Fruit fly (Drosophila melanogaster) whole organism, embryonic: ENCODE measurements around the gene P58IPK.

Experiments used
- Bgb ChIP-seq: fragments of 200-800 bp; sonication (Bioruptor generic); IDR thresholded peaks from 2 replicates; pipeline ENCODE4 v1.3.6; 2022; ENCODE audit warnings: missing biosample characterization, missing genetic modification characterization; ENCODE audit not compliant: partially characterized antibody
- CG1024 ChIP-seq: fragments of 200-800 bp; sonication (Bioruptor generic); IDR thresholded peaks from 2 replicates; pipeline ENCODE4 v1.3.6; 2022; ENCODE audit warnings: missing biosample characterization, missing genetic modification characterization
- CG10267 ChIP-seq: fragments of 200-800 bp; sonication (Bioruptor generic); optimal IDR thresholded peaks from 2 replicates; lab custom pipeline; 2018; ENCODE audit warnings: missing biosample characterization, mild to moderate bottlenecking, missing genetic modification characterization, moderate library complexity
- CG10959 ChIP-seq: fragments of 200-800 bp; sonication (Bioruptor generic); IDR thresholded peaks from 2 replicates; pipeline ENCODE4 v1.3.6; 2022; ENCODE audit warnings: missing biosample characterization, missing genetic modification characterization
- CG11560 ChIP-seq: fragments of 200-800 bp; sonication (Bioruptor generic); IDR thresholded peaks from 3 replicates; pipeline ENCODE4 v1.3.6; 2022; ENCODE audit warnings: missing biosample characterization, missing genetic modification characterization
- CG14710 ChIP-seq: fragments of 200-800 bp; sonication (Bioruptor generic); optimal IDR thresholded peaks from 3 replicates; lab custom pipeline; 2019; ENCODE audit warnings: missing biosample characterization, mild to moderate bottlenecking, missing genetic modification characterization, moderate library complexity
- CG14965 ChIP-seq: fragments of 200-800 bp; sonication (Bioruptor generic); optimal IDR thresholded peaks from 2 replicates; lab custom pipeline; 2016; ENCODE audit warnings: missing biosample characterization, missing genetic modification characterization, borderline replicate concordance
- CG2120 ChIP-seq: fragments of 200-800 bp; sonication (Bioruptor generic); optimal IDR thresholded peaks from 3 replicates; lab custom pipeline; 2016; ENCODE audit warnings: missing biosample characterization, missing genetic modification characterization
- CG30020 ChIP-seq: fragments of 200-800 bp; optimal IDR thresholded peaks from 2 replicates; lab custom pipeline; 2019; ENCODE audit warnings: missing biosample characterization, mild to moderate bottlenecking, missing genetic modification characterization, moderate library complexity
- CG32772 ChIP-seq: fragments of 200-800 bp; sonication (Bioruptor generic); IDR thresholded peaks from 2 replicates; pipeline ENCODE4 v1.3.6; 2022; ENCODE audit warnings: missing biosample characterization, missing genetic modification characterization
- CG3281 ChIP-seq: fragments of 200-800 bp; sonication (Bioruptor generic); optimal IDR thresholded peaks from 3 replicates; lab custom pipeline; 2017; ENCODE audit warnings: missing biosample characterization, mild to moderate bottlenecking, missing genetic modification characterization
- CG34224 ChIP-seq: fragments of 200-800 bp; sonication (Bioruptor generic); IDR thresholded peaks from 3 replicates; pipeline ENCODE4 v1.3.6; 2022; ENCODE audit warnings: missing biosample characterization, missing genetic modification characterization; ENCODE audit not compliant: partially characterized antibody
- CG6689 ChIP-seq: fragments of 200-800 bp; sonication (Bioruptor generic); IDR thresholded peaks from 2 replicates; pipeline ENCODE4 v1.3.6; 2022; ENCODE audit warnings: missing biosample characterization, missing genetic modification characterization
- CG7357 ChIP-seq: fragments of 200-800 bp; sonication (Bioruptor generic); IDR thresholded peaks from 3 replicates; pipeline ENCODE4 v1.3.6; 2022; ENCODE audit warnings: missing biosample characterization, missing genetic modification characterization
- D19B ChIP-seq: fragments of 200-800 bp; sonication (Bioruptor generic); optimal IDR thresholded peaks from 2 replicates; lab custom pipeline; 2017; ENCODE audit warnings: missing biosample characterization, mild to moderate bottlenecking, missing genetic modification characterization
- Dip2 ChIP-seq: fragments of 200-800 bp; sonication (Bioruptor generic); IDR thresholded peaks from 2 replicates; pipeline ENCODE4 v1.3.6; 2022; ENCODE audit warnings: missing biosample characterization, missing genetic modification characterization
- Doc2 ChIP-seq: fragments of 200-800 bp; sonication (Bioruptor generic); IDR thresholded peaks from 2 replicates; pipeline ENCODE4 v1.3.6; 2022; ENCODE audit warnings: missing biosample characterization, missing genetic modification characterization
- Dp ChIP-seq: fragments of 200-800 bp; sonication (Bioruptor generic); optimal IDR thresholded peaks from 2 replicates; lab custom pipeline; 2018; ENCODE audit warnings: missing biosample characterization, mild to moderate bottlenecking, missing genetic modification characterization, moderate library complexity
- Gug ChIP-seq: fragments of 200-800 bp; sonication (Bioruptor generic); IDR thresholded peaks from 4 replicates; pipeline ENCODE4 v1.3.6; 2022; ENCODE audit warnings: missing biosample characterization, missing genetic modification characterization
- HHEX ChIP-seq: fragments of 200-800 bp; sonication (Bioruptor generic); optimal IDR thresholded peaks from 3 replicates; lab custom pipeline; 2017; ENCODE audit warnings: missing biosample characterization, mild to moderate bottlenecking, missing genetic modification characterization, missing genetic modification reagents
- Hr78 ChIP-seq, 2 experiments: fragments of 200-800 bp in 1 of 2; fragments of >200 bp in 1 of 2; sonication (Bioruptor generic) in 1 of 2; optimal IDR thresholded peaks; 2 replicates each; lab custom pipeline; 2017 to 2019; ENCODE audit warnings: missing biosample characterization in 2 of 2, missing genetic modification characterization in 2 of 2, mild to moderate bottlenecking in 1 of 2, moderate library complexity in 1 of 2
- Hsf ChIP-seq: fragments of 200-800 bp; sonication (Bioruptor generic); optimal IDR thresholded peaks from 3 replicates; lab custom pipeline; 2016; ENCODE audit warnings: missing biosample characterization, missing genetic modification characterization
- MESR4 ChIP-seq: fragments of 200-800 bp; sonication (Bioruptor generic); optimal IDR thresholded peaks from 2 replicates; lab custom pipeline; 2018; ENCODE audit warnings: missing biosample characterization, mild to moderate bottlenecking, missing genetic modification characterization, moderate library complexity
- Oli ChIP-seq: fragments of 200-800 bp; sonication (Bioruptor generic); optimal IDR thresholded peaks from 2 replicates; lab custom pipeline; 2018; ENCODE audit warnings: missing biosample characterization, mild to moderate bottlenecking, missing genetic modification characterization, moderate library complexity
- Ptx1 ChIP-seq: fragments of 200-800 bp; sonication (Bioruptor generic); IDR thresholded peaks from 2 replicates; pipeline ENCODE4 v1.3.6; 2022; ENCODE audit warnings: missing biosample characterization, missing genetic modification characterization
- Ssrp ChIP-seq: fragments of 200-800 bp; sonication (Bioruptor generic); optimal IDR thresholded peaks from 2 replicates; lab custom pipeline; 2018; ENCODE audit warnings: missing biosample characterization, mild to moderate bottlenecking, missing genetic modification characterization, moderate library complexity
- Usf ChIP-seq: fragments of 200-800 bp; sonication (Bioruptor generic); optimal IDR thresholded peaks from 2 replicates; lab custom pipeline; 2017; ENCODE audit warnings: missing genotype, missing biosample characterization, missing genetic modification characterization
- Xrp1 ChIP-seq: fragments of 200-800 bp; sonication (Bioruptor generic); IDR thresholded peaks from 2 replicates; pipeline ENCODE4 v1.3.6; 2022; ENCODE audit warnings: missing biosample characterization, missing genetic modification characterization
- YL-1 ChIP-seq: fragments of 200-800 bp; sonication (Bioruptor generic); optimal IDR thresholded peaks from 3 replicates; lab custom pipeline; 2017; ENCODE audit warnings: missing biosample characterization, mild to moderate bottlenecking, missing genetic modification characterization
- ato ChIP-seq: fragments of 200-800 bp; sonication (Bioruptor generic); IDR thresholded peaks from 2 replicates; pipeline ENCODE4 v1.3.6; 2022; ENCODE audit warnings: missing biosample characterization, missing genetic modification characterization; ENCODE audit not compliant: partially characterized antibody
- bab2 ChIP-seq: fragments of 200-800 bp; sonication (Bioruptor generic); optimal IDR thresholded peaks from 2 replicates; lab custom pipeline; 2016; ENCODE audit warnings: missing biosample characterization, missing genetic modification characterization
- bowl ChIP-seq: fragments of 200-800 bp; sonication (Bioruptor generic); IDR thresholded peaks from 2 replicates; pipeline ENCODE4 v1.3.6; 2022; ENCODE audit warnings: missing biosample characterization, missing genetic modification characterization
- bsh ChIP-seq, 2 experiments: fragments of 200-800 bp; sonication (Bioruptor generic); optimal IDR thresholded peaks; 2 replicates each; lab custom pipeline; 2017 to 2018; ENCODE audit warnings: mild to moderate bottlenecking in 2 of 2, missing biosample characterization in 2 of 2, missing genetic modification characterization in 2 of 2, moderate library complexity in 1 of 2
- cas ChIP-seq: fragments of 200-800 bp; sonication (Bioruptor generic); IDR thresholded peaks from 2 replicates; pipeline ENCODE4 v1.3.6; 2022; ENCODE audit warnings: missing biosample characterization, missing genetic modification characterization
- danr ChIP-seq: fragments of 200-800 bp; sonication (Bioruptor generic); IDR thresholded peaks from 2 replicates; pipeline ENCODE4 v1.3.6; 2022; ENCODE audit warnings: missing biosample characterization, missing genetic modification characterization
- eyg ChIP-seq: fragments of 200-800 bp; sonication (Bioruptor generic); optimal IDR thresholded peaks from 3 replicates; lab custom pipeline; 2016; ENCODE audit warnings: missing biosample characterization, missing genetic modification characterization
- gsb-n ChIP-seq: fragments of 200-800 bp; sonication (Bioruptor generic); optimal IDR thresholded peaks from 3 replicates; lab custom pipeline; 2018; ENCODE audit warnings: missing biosample characterization, mild to moderate bottlenecking, missing genetic modification characterization
- hth ChIP-seq: fragments of >200 bp; optimal IDR thresholded peaks from 2 replicates; lab custom pipeline; 2017; ENCODE audit warnings: inconsistent platforms
- kni ChIP-seq: fragments of 200-800 bp; sonication (Bioruptor generic); optimal IDR thresholded peaks from 3 replicates; lab custom pipeline; 2017; ENCODE audit warnings: mild to moderate bottlenecking, missing biosample characterization, missing genetic modification reagents, missing genetic modification characterization
- lbe ChIP-seq: fragments of 200-800 bp; sonication (Bioruptor generic); optimal IDR thresholded peaks from 2 replicates; lab custom pipeline; 2016; ENCODE audit warnings: missing biosample characterization, mild to moderate bottlenecking, missing genetic modification characterization
- nerfin-1 ChIP-seq: fragments of 200-800 bp; sonication (Bioruptor generic); optimal IDR thresholded peaks from 3 replicates; lab custom pipeline; 2019; ENCODE audit warnings: missing biosample characterization, mild to moderate bottlenecking, missing genetic modification characterization, moderate library complexity
- nerfin-2 ChIP-seq: fragments of 200-800 bp; sonication (Bioruptor generic); IDR thresholded peaks from 2 replicates; pipeline ENCODE4 v1.3.6; 2022; ENCODE audit warnings: missing biosample characterization, missing genetic modification characterization; ENCODE audit not compliant: partially characterized antibody
- p53 ChIP-seq: fragments of 200-800 bp; sonication (Bioruptor generic); optimal IDR thresholded peaks from 2 replicates; lab custom pipeline; 2016; ENCODE audit warnings: missing biosample characterization, missing genetic modification characterization
- run ChIP-seq: fragments of 200-800 bp; sonication (Bioruptor generic); optimal IDR thresholded peaks from 3 replicates; lab custom pipeline; 2018; ENCODE audit warnings: missing biosample characterization, mild to moderate bottlenecking, missing genetic modification characterization
- salm ChIP-seq: fragments of 200-800 bp; sonication (Bioruptor generic); optimal IDR thresholded peaks from 2 replicates; lab custom pipeline; 2018; ENCODE audit warnings: missing biosample characterization, mild to moderate bottlenecking, missing genetic modification characterization
- sens ChIP-seq: fragments of 200-800 bp; sonication (Bioruptor generic); peaks from one replicate; lab custom pipeline; 2016; ENCODE audit warnings: missing biosample characterization, missing genetic modification characterization
- ssp ChIP-seq: fragments of 200-800 bp; sonication (Bioruptor generic); IDR thresholded peaks from 2 replicates; pipeline ENCODE4 v1.3.6; 2022; ENCODE audit warnings: missing biosample characterization, missing genetic modification characterization
- tll ChIP-seq, 2 experiments: fragments of 200-800 bp in 1 of 2; fragments of >200 bp in 1 of 2; sonication (Bioruptor generic) in 1 of 2; optimal IDR thresholded peaks; 2 replicates each; lab custom pipeline; 2017 to 2019; ENCODE audit warnings: missing biosample characterization in 2 of 2, missing genetic modification characterization in 2 of 2, mild to moderate bottlenecking in 1 of 2, moderate library complexity in 1 of 2
- ttk ChIP-seq: fragments of 200-800 bp; sonication (Bioruptor generic); IDR thresholded peaks from 2 replicates; pipeline ENCODE4 v2.1.2; 2022; ENCODE audit warnings: missing biosample characterization, missing genetic modification characterization
- tup ChIP-seq: fragments of 200-800 bp; sonication (Bioruptor generic); optimal IDR thresholded peaks from 2 replicates; lab custom pipeline; 2016; ENCODE audit warnings: missing biosample characterization, mild to moderate bottlenecking, missing genetic modification characterization, moderate library complexity
- vvl ChIP-seq: fragments of 200-800 bp; sonication (Bioruptor generic); IDR thresholded peaks from 2 replicates; pipeline ENCODE4 v1.3.6; 2022; ENCODE audit warnings: missing biosample characterization, missing genetic modification characterization

P58IPK gene

DNA sequence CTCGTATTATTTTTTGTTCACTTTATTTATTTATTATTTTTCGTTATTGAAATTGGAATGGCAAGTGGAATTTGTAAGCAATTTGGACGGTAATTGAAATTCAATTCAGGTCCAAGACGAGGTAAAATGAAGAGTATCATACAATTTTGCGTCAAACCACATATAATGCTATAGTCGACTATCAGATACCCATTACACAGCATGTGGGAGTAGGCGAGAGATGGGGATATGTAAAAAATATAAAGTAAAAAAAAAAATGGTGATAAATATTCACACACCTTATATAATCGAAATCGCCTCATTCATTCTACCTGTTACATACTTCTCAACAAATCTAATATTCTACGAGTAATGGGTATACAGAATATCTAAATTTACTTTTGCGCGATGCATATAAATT is 25.5 kb downstream of the P58IPK start (continued):
- TF ChIP-seq tup (GFP tag; lab: Kevin White, UChicago): no peak
- TF ChIP-seq run (tag; lab: Kevin White, UChicago): no peak
- TF ChIP-seq CG6689 (GFP tag; lab: Robert Waterston, UW): no peak
- TF ChIP-seq p53 (GFP tag; lab: Kevin White, UChicago): no peak
- TF ChIP-seq salm (tag; lab: Kevin White, UChicago): no peak
- TF ChIP-seq CG1024: no peak
- TF ChIP-seq Ptx1 (GFP tag; lab: Robert Waterston, UW): no peak
- TF ChIP-seq kni (GFP tag; lab: Kevin White, UChicago): no peak
- TF ChIP-seq CG14965 (GFP tag; lab: Kevin White, UChicago): no peak
- no peak for TF ChIP-seq CG30020
- TF ChIP-seq Dp (GFP tag; lab: Kevin White, UChicago): no peak
- TF ChIP-seq HHEX: no peak
- no peak for TF ChIP-seq Usf (GFP tag; lab: Kevin White, UChicago)
- peak; percentile 81 for TF ChIP-seq D19B (GFP tag; lab: Kevin White, UChicago)
- peak; percentile 4 for TF ChIP-seq Ssrp
- TF ChIP-seq bowl (GFP tag; lab: Robert Waterston, UW): no peak
- no peak for TF ChIP-seq MESR4 (GFP tag; lab: Kevin White, UChicago)
- TF ChIP-seq tll (GFP tag; optimal IDR thresholded peaks at IDR 0.05; lab: Kevin White, UChicago): no peak
- no peak for TF ChIP-seq CG3281 (GFP tag; lab: Kevin White, UChicago)
- TF ChIP-seq bab2 (GFP tag; lab: Kevin White, UChicago): no peak
- peak; percentile 71 for TF ChIP-seq nerfin-2 (GFP tag; lab: Robert Waterston, UW)
- no peak for TF ChIP-seq Xrp1
- 0 out of 2 replicates have a peak, but pooled peaks have one; percentile 40 for TF ChIP-seq vvl (GFP tag; lab: Robert Waterston, UW)
- TF ChIP-seq hth (lab: Kevin White, UChicago): no peak
- TF ChIP-seq Hsf: no peak
- TF ChIP-seq Gug: no peak
- peak in 1 of 2 experiments; percentile 4 for TF ChIP-seq bsh (GFP tag; optimal IDR thresholded peaks at IDR 0.05; lab: Kevin White, UChicago)
- no peak for TF ChIP-seq ssp (GFP tag; lab: Robert Waterston, UW)
- no peak for TF ChIP-seq ttk (GFP tag; lab: Robert Waterston, UW)
- no peak for TF ChIP-seq cas (GFP tag; lab: Robert Waterston, UW)
- no peak for TF ChIP-seq CG7357
- TF ChIP-seq danr (GFP tag; lab: Robert Waterston, UW): no peak
- TF ChIP-seq nerfin-1 (tag; lab: Kevin White, UChicago): no peak
- no peak for TF ChIP-seq Doc2 (GFP tag; lab: Robert Waterston, UW)
- no peak for TF ChIP-seq CG32772 (GFP tag; lab: Robert Waterston, UW)
- TF ChIP-seq Oli (tag; lab: Kevin White, UChicago): peak; percentile 4
- TF ChIP-seq CG34224 (GFP tag; lab: Robert Waterston, UW): peak; percentile 58; the same call in 1 of the 3 replicates
- TF ChIP-seq CG11560: no peak
- no peak for TF ChIP-seq Hr78 (GFP tag; optimal IDR thresholded peaks at IDR 0.05; lab: Kevin White, UChicago)
- TF ChIP-seq CG10959 (GFP tag; lab: Robert Waterston, UW): no peak
- no peak for TF ChIP-seq CG2120
- no peak for TF ChIP-seq eyg (GFP tag; lab: Kevin White, UChicago)
- peak; percentile 38 for TF ChIP-seq Bgb (GFP tag; lab: Robert Waterston, UW)
- TF ChIP-seq sens (GFP tag; lab: Kevin White, UChicago): peak; percentile 47
- no peak for TF ChIP-seq Dip2
- TF ChIP-seq CG10267 (tag; lab: Kevin White, UChicago): no peak
- peak; percentile 49; the same call in 1 of the 2 replicates for TF ChIP-seq ato (GFP tag; lab: Robert Waterston, UW)
- no peak for TF ChIP-seq CG14710
- TF ChIP-seq YL-1 (GFP tag; lab: Kevin White, UChicago): no peak
- peak; percentile 29 for TF ChIP-seq lbe (GFP tag; lab: Kevin White, UChicago)
- no peak for TF ChIP-seq gsb-n
